Worm (Caenorhabditis elegans) whole organism, L4 larva: ENCODE data around the gene srx-119.

Experiments used
- F49E8.2 ChIP-seq: sonication (generic microtip); optimal IDR thresholded peaks from 2 replicates; lab custom pipeline; 2016; ENCODE audit warnings: missing compliant biosample characterization, mild to moderate bottlenecking, missing genetic modification characterization, borderline replicate concordance
- T20F7.1 ChIP-seq: fragments of 200-800 bp; sonication (Bioruptor generic); optimal IDR thresholded peaks from 2 replicates; lab custom pipeline; 2018; ENCODE audit warnings: mild to moderate bottlenecking, missing genetic modification characterization, missing compliant biosample characterization
- Y105C5A.15 ChIP-seq: fragments of 200-800 bp; sonication (Bioruptor generic); IDR thresholded peaks from 2 replicates; pipeline ENCODE4 v1.3.6; 2022; ENCODE audit warnings: missing genetic modification characterization, missing compliant biosample characterization
- Y48G9A.11 ChIP-seq: fragments of 200-800 bp; sonication (Bioruptor generic); IDR thresholded peaks from 2 replicates; pipeline ENCODE4 v1.3.6; 2022; ENCODE audit warnings: missing genetic modification reagents, missing genetic modification characterization, missing compliant biosample characterization
- arid-1 ChIP-seq: fragments of 200-800 bp; sonication (Bioruptor generic); conservative IDR thresholded peaks from 2 replicates; pipeline ENCODE4 v1.3.6; 2022; ENCODE audit warnings: missing genetic modification reagents, missing genetic modification characterization, missing compliant biosample characterization
- ceh-20 ChIP-seq: fragments of 200-800 bp; sonication (Bioruptor generic); IDR thresholded peaks from 2 replicates; pipeline ENCODE4 v1.3.6; 2022; ENCODE audit warnings: missing genetic modification reagents, missing genetic modification characterization, missing compliant biosample characterization
- ceh-62 ChIP-seq: sonication (generic microtip); optimal IDR thresholded peaks from 2 replicates; lab custom pipeline; 2017; ENCODE audit warnings: missing biosample characterization, missing genetic modification characterization
- daf-19 ChIP-seq: fragments of 200-800 bp; sonication (Bioruptor generic); conservative IDR thresholded peaks from 2 replicates; pipeline ENCODE4 v1.3.6; 2022; ENCODE audit warnings: missing genetic modification characterization, missing compliant biosample characterization
- dmd-6 ChIP-seq: fragments of 200-800 bp; sonication (Bioruptor generic); IDR thresholded peaks from 2 replicates; pipeline ENCODE4 v1.3.6; 2022; ENCODE audit warnings: missing genetic modification reagents, missing genetic modification characterization, missing compliant biosample characterization
- dmd-9 ChIP-seq: fragments of 200-800 bp; sonication (Bioruptor generic); IDR thresholded peaks from 2 replicates; pipeline ENCODE4 v1.3.6; 2022; ENCODE audit warnings: missing genetic modification reagents, missing genetic modification characterization, missing compliant biosample characterization
- dve-1 ChIP-seq: sonication (generic microtip); optimal IDR thresholded peaks from 2 replicates; lab custom pipeline; 2017; ENCODE audit warnings: antibody characterized with exemption, mild to moderate bottlenecking, missing genetic modification characterization, missing compliant biosample characterization; ENCODE audit not compliant: insufficient read depth
- egl-27 ChIP-seq: sonication (generic microtip); optimal IDR thresholded peaks from 3 replicates; lab custom pipeline; 2017; ENCODE audit warnings: missing biosample characterization, missing genetic modification reagents, missing genetic modification characterization
- fkh-10 ChIP-seq: fragments of 150-350 bp; optimal IDR thresholded peaks from 2 replicates; lab custom pipeline; 2014; ENCODE audit warnings: missing biosample characterization, missing genetic modification reagents, missing genetic modification characterization
- hif-1 ChIP-seq, 2 experiments: sonication (generic microtip); optimal IDR thresholded peaks; 2 replicates each; lab custom pipeline; 2016 to 2017; ENCODE audit warnings: missing compliant biosample characterization in 2 of 2, missing genetic modification characterization in 2 of 2, missing genetic modification reagents in 2 of 2, missing genotype in 2 of 2, mild to moderate bottlenecking in 1 of 2
- hlh-11 ChIP-seq: fragments of 200-800 bp; sonication (Bioruptor generic); optimal IDR thresholded peaks from 2 replicates; lab custom pipeline; 2018; ENCODE audit warnings: mild to moderate bottlenecking, missing genetic modification characterization, missing compliant biosample characterization
- hlh-30 ChIP-seq: sonication (generic microtip); optimal IDR thresholded peaks from 2 replicates; lab custom pipeline; 2017; ENCODE audit warnings: antibody characterized with exemption, mild to moderate bottlenecking, missing genetic modification characterization, missing compliant biosample characterization; ENCODE audit not compliant: insufficient read depth
- hmg-1.1 ChIP-seq: fragments of 200-800 bp; sonication (Bioruptor generic); IDR thresholded peaks from 2 replicates; pipeline ENCODE4 v1.3.6; 2022; ENCODE audit warnings: missing genetic modification reagents, missing genetic modification characterization, missing compliant biosample characterization
- lim-7 ChIP-seq: fragments of 200-800 bp; sonication (Bioruptor generic); IDR thresholded peaks from 2 replicates; pipeline ENCODE4 v1.3.6; 2022; ENCODE audit warnings: missing genetic modification characterization, missing compliant biosample characterization
- lin-1 ChIP-seq: fragments of 200-800 bp; sonication (Bioruptor generic); IDR thresholded peaks from 2 replicates; pipeline ENCODE4 v1.3.6; 2022; ENCODE audit warnings: missing genetic modification reagents, missing genetic modification characterization, missing compliant biosample characterization
- lin-29 ChIP-seq: fragments of 200-800 bp; sonication (Bioruptor generic); IDR thresholded peaks from 2 replicates; pipeline ENCODE4 v1.3.6; 2022; ENCODE audit warnings: missing genetic modification reagents, missing genetic modification characterization, missing compliant biosample characterization
- mdt-29 ChIP-seq: fragments of 200-800 bp; sonication (Bioruptor generic); IDR thresholded peaks from 2 replicates; pipeline ENCODE4 v1.3.6; 2022; ENCODE audit warnings: missing genetic modification reagents, missing genetic modification characterization, missing compliant biosample characterization
- nhr-11 ChIP-seq: fragments of 150-350 bp; optimal IDR thresholded peaks from 2 replicates; lab custom pipeline; 2014; ENCODE audit warnings: missing biosample characterization, missing genetic modification characterization
- nhr-111 ChIP-seq: fragments of 200-800 bp; sonication (Bioruptor generic); optimal IDR thresholded peaks from 2 replicates; lab custom pipeline; 2018; ENCODE audit warnings: mild to moderate bottlenecking, missing genetic modification characterization, missing compliant biosample characterization
- nhr-28 ChIP-seq: fragments of 150-350 bp; optimal IDR thresholded peaks from 2 replicates; lab custom pipeline; 2014; ENCODE audit warnings: missing biosample characterization, missing genetic modification characterization
- nhr-77 ChIP-seq: fragments of 150-350 bp; optimal IDR thresholded peaks from 2 replicates; lab custom pipeline; 2014; ENCODE audit warnings: missing biosample characterization, missing genetic modification characterization
- pha-4 ChIP-seq, 2 experiments: fragments of 150-350 bp in 1 of 2; fragments of 200-800 bp in 1 of 2; sonication (Bioruptor generic) in 1 of 2; IDR thresholded peaks in 1 of 2; optimal IDR thresholded peaks in 1 of 2; 2 replicates each; pipeline versions ENCODE4 v1.3.6 to Lab custom; 2014 to 2022; ENCODE audit warnings: missing genetic modification characterization in 2 of 2, missing genetic modification reagents in 2 of 2, missing biosample characterization in 1 of 2, missing compliant biosample characterization in 1 of 2
- pqm-1 ChIP-seq: sonication (generic microtip); optimal IDR thresholded peaks from 2 replicates; lab custom pipeline; 2017; ENCODE audit warnings: missing biosample characterization, missing genetic modification characterization
- snpc-4 ChIP-seq: fragments of 150-350 bp; optimal IDR thresholded peaks from 2 replicates; lab custom pipeline; 2014; ENCODE audit warnings: missing biosample characterization, missing genetic modification characterization
- spr-3 ChIP-seq: fragments of 200-800 bp; sonication (Bioruptor generic); optimal IDR thresholded peaks from 2 replicates; lab custom pipeline; 2018; ENCODE audit warnings: mild to moderate bottlenecking, missing genetic modification characterization, missing compliant biosample characterization
- tra-1 ChIP-seq: fragments of 200-800 bp; sonication (Bioruptor generic); IDR thresholded peaks from 2 replicates; pipeline ENCODE4 v1.3.6; 2022; ENCODE audit warnings: missing genetic modification reagents, missing genetic modification characterization, missing compliant biosample characterization
- unc-130 ChIP-seq: sonication (generic microtip); optimal IDR thresholded peaks from 2 replicates; lab custom pipeline; 2016; ENCODE audit warnings: missing genetic modification reagents, missing genetic modification characterization, missing compliant biosample characterization
- unc-39 ChIP-seq: sonication (generic microtip); optimal IDR thresholded peaks from 2 replicates; lab custom pipeline; 2017; ENCODE audit warnings: missing biosample characterization, missing genetic modification characterization
- zip-11 ChIP-seq: fragments of 200-800 bp; sonication (Bioruptor generic); IDR thresholded peaks from 2 replicates; pipeline ENCODE4 v1.3.6; 2022; ENCODE audit warnings: missing genetic modification characterization, missing compliant biosample characterization

Gene srx-119

ce11 chrII:12573541-12573940 is 45.5 kb downstream of the srx-119 start, which contains the start of gene Y38E10A.2:
Gene Y38E10A.2, minus strand, starts transcription at chrII:12573641.
- no peak for TF ChIP-seq nhr-11 (tag; lab: Kevin White, UChicago)
- TF ChIP-seq daf-19 (GFP tag; lab: Robert Waterston, UW), result no peak
- no peak for TF ChIP-seq mdt-29 (GFP tag; lab: Robert Waterston, UW)
- TF ChIP-seq lim-7 (GFP tag; lab: Robert Waterston, UW), result no peak
- TF ChIP-seq lin-1 (GFP tag; lab: Robert Waterston, UW), result no peak
- TF ChIP-seq snpc-4 (tag; lab: Kevin White, UChicago), result no peak
- no peak for TF ChIP-seq dve-1 (tag; lab: Kevin White, UChicago)
- no peak for TF ChIP-seq F49E8.2 (tag; lab: Kevin White, UChicago)
- no peak for TF ChIP-seq fkh-10 (GFP tag; lab: Kevin White, UChicago)
- TF ChIP-seq ceh-20 (GFP tag; lab: Robert Waterston, UW), result no peak
- TF ChIP-seq nhr-111, result no peak
- TF ChIP-seq zip-11 (GFP tag; lab: Robert Waterston, UW), result no peak
- TF ChIP-seq Y105C5A.15 (GFP tag; lab: Robert Waterston, UW), result no peak
- no peak for TF ChIP-seq egl-27 (tag; lab: Kevin White, UChicago)
- TF ChIP-seq, all 104 proteins: peak for 0

- TF ChIP-seq dve-1 (tag; lab: Kevin White, UChicago), result no peak
- TF ChIP-seq pha-4 (GFP tag; IDR thresholded peaks at IDR 0.05; lab: Robert Waterston, UW), result no peak
- TF ChIP-seq pha-4 (tag; optimal IDR thresholded peaks at IDR 0.05; lab: Kevin White, UChicago), result no peak
- no peak for TF ChIP-seq unc-130 (GFP tag; lab: Kevin White, UChicago)
- no peak for TF ChIP-seq dmd-9 (GFP tag; lab: Robert Waterston, UW)
- TF ChIP-seq hmg-1.1 (GFP tag; lab: Robert Waterston, UW), result no peak
- no peak for TF ChIP-seq ceh-62 (tag; lab: Kevin White, UChicago)
- no peak for TF ChIP-seq nhr-28 (tag; lab: Kevin White, UChicago)
- TF ChIP-seq hlh-30, result no peak
- no peak for TF ChIP-seq T20F7.1 (GFP tag; lab: Kevin White, UChicago)
- no peak for TF ChIP-seq unc-39 (tag; lab: Kevin White, UChicago)
- TF ChIP-seq nhr-77 (tag; lab: Kevin White, UChicago), result no peak
- no peak for TF ChIP-seq lin-29
- no peak for TF ChIP-seq tra-1
- no peak for TF ChIP-seq hif-1 (tag; optimal IDR thresholded peaks at IDR 0.05; lab: Kevin White, UChicago)
These were observed 46.6 kb downstream of the srx-119 start, which contains the start of gene Y38E10A.3 for ce11 chrII:12574668-12575067. Gene Y38E10A.3, minus strand, starts transcription at chrII:12574768.

DNA sequence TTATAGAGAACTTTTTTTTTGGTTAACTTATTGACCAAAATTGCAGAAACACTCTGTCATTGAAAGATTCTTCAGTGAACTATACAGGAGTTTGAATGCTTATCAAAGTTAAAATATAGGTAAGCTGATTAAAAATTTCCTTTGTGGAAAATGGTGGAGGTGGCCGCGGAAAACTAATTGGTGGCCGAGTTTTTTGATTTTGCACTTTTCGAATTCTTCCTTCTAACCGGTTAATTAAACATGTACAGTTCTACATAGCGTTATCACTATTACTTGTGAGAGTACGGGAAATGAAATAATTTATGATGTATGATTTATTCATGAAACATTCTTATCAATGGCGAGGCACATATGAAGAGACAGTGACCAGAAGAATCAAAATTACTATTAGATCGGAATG is 49.7 kb downstream of the srx-119 start, which contains the start of gene clec-8:
clec-8 (minus strand) TSS at position 308 of the 400 bp plus-strand sequence.
- TF ChIP-seq hlh-11 (tag; lab: Kevin White, UChicago) (peak; percentile 41), nhr-77 (tag; lab: Kevin White, UChicago) (peak; percentile 61), pqm-1 (tag; lab: Kevin White, UChicago) (peak; percentile 40), dmd-6 (GFP tag; lab: Robert Waterston, UW) (peak; percentile 48; the same call in 1 of the 2 replicates), arid-1 (no peak), spr-3 (GFP tag; lab: Kevin White, UChicago) (no peak), nhr-28 (tag; lab: Kevin White, UChicago) (peak; percentile 55), Y48G9A.11 (no peak)
